Worm (Caenorhabditis elegans): Measurements from ENCODE around the gene F53F8.5.

DNA sequence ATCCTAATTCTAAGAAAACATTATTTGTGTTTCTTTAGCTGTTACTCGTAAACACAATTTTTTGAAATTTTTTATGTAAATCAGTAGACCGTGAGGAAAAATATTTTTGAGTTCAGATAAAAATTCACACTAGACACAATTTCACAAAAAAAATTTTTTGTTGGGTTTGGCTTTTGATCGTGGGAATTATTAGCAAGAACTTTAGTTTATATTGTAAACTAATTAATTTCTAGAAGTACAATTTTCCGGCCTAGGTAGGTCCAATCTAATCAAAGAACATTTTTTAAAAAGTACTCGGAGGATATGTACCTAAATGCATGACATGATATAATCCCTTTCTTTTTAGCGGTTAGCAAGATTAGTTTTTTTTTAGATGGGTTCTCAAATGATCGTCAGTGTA lies 23.7 kb downstream of the F53F8.5 start:
- no peak for TF ChIP-seq him-1 (tag; optimal IDR thresholded peaks at IDR 0.05)
- no peak for TF ChIP-seq dao-5 (tag; optimal IDR thresholded peaks at IDR 0.05)
- TF ChIP-seq W03F9.2 (tag; optimal IDR thresholded peaks at IDR 0.05) = no peak
